Fruit fly (Drosophila melanogaster): ENCODE measurements around the gene CG32374.

CG32374 gene

dm6 chr3L:7521847-7522246 lies 19.1 kb downstream of the CG32374 start (continued):
- TF ChIP-seq Ada2b (GFP tag; IDR thresholded peaks at IDR 0.05) = 0 out of 2 replicates have a peak, but pooled peaks have one; percentile 10
- TF ChIP-seq CG9727 (GFP tag; optimal IDR thresholded peaks at IDR 0.05) = peak; percentile 34
- peak; percentile 52 for TF ChIP-seq dmrt11E (tag; optimal IDR thresholded peaks at IDR 0.05)
- peak; percentile 58; the same call in 1 of the 3 replicates for TF ChIP-seq zfh1 (GFP tag; IDR thresholded peaks at IDR 0.05)
- TF ChIP-seq row (GFP tag; IDR thresholded peaks at IDR 0.05) = peak; percentile 50; the same call in 2 of the 3 replicates
- TF ChIP-seq otp (GFP tag; IDR thresholded peaks at IDR 0.05) = 0 out of 3 replicates have a peak, but pooled peaks have one; percentile 20
- TF ChIP-seq esg (GFP tag; conservative IDR thresholded peaks at IDR 0.05) = 0 out of 2 replicates have a peak, but pooled peaks have one; percentile 21
- TF ChIP-seq CG11504 (tag; optimal IDR thresholded peaks at IDR 0.05) = peak; percentile 57
- TF ChIP-seq Hmx (GFP tag; optimal IDR thresholded peaks at IDR 0.05) = no peak
- peak; percentile 39; the same call in 1 of the 2 replicates for TF ChIP-seq CG10366 (GFP tag; IDR thresholded peaks at IDR 0.05)
- TF ChIP-seq CG6689 (GFP tag; IDR thresholded peaks at IDR 0.05) = peak; percentile 51
- peak; percentile 8 for TF ChIP-seq Asciz (GFP tag; optimal IDR thresholded peaks at IDR 0.05)
- peak in 1 of 2 experiments; percentile 6 for TF ChIP-seq Hr78 (GFP tag; optimal IDR thresholded peaks at IDR 0.05)
- peak; percentile 66 for TF ChIP-seq CG10979 (tag; optimal IDR thresholded peaks at IDR 0.05)
- no peak for TF ChIP-seq hkb (optimal IDR thresholded peaks at IDR 0.05)
- TF ChIP-seq hkb (GFP tag; IDR thresholded peaks at IDR 0.05) = peak; percentile 60; the same call in 1 of the 2 replicates
- TF ChIP-seq CG1602 (GFP tag; optimal IDR thresholded peaks at IDR 0.05) = peak; percentile 32
- no peak for TF ChIP-seq CG17612 (GFP tag; IDR thresholded peaks at IDR 0.05)
- peak; percentile 57 for TF ChIP-seq CG7839 (tag; optimal IDR thresholded peaks at IDR 0.05)
- TF ChIP-seq CG12391 (tag; optimal IDR thresholded peaks at IDR 0.05) = peak; percentile 48
- TF ChIP-seq slbo (GFP tag; IDR thresholded peaks at IDR 0.05) = peak; percentile 51
- TF ChIP-seq sc (optimal IDR thresholded peaks at IDR 0.05) = no peak
- TF ChIP-seq sc (GFP tag; optimal IDR thresholded peaks at IDR 0.05) = peak; percentile 39
- peak; percentile 7 for TF ChIP-seq Chrac-16 (GFP tag; optimal IDR thresholded peaks at IDR 0.05)
- peak; percentile 2 for TF ChIP-seq CG1529 (GFP tag; optimal IDR thresholded peaks at IDR 0.05)
- peak; percentile 67 for TF ChIP-seq phol (tag; optimal IDR thresholded peaks at IDR 0.05)
- TF ChIP-seq vfl (GFP tag; optimal IDR thresholded peaks at IDR 0.05) = no peak
- TF ChIP-seq CG14667 (GFP tag; IDR thresholded peaks at IDR 0.05) = no peak
- peak; percentile 48; the same call in 1 of the 2 replicates for TF ChIP-seq CG32772 (GFP tag; IDR thresholded peaks at IDR 0.05)
- no peak for TF ChIP-seq CG34376 (GFP tag; optimal IDR thresholded peaks at IDR 0.05)
- TF ChIP-seq CG14441 (GFP tag; IDR thresholded peaks at IDR 0.05) = 0 out of 2 replicates have a peak, but pooled peaks have one; percentile 19
- peak; percentile 46 for TF ChIP-seq CG14710 (tag; optimal IDR thresholded peaks at IDR 0.05)
- TF ChIP-seq E2f1 (GFP tag; IDR thresholded peaks at IDR 0.05) = peak; percentile 28; the same call in 1 of the 2 replicates
- peak; percentile 17 for TF ChIP-seq CG6254 (GFP tag; optimal IDR thresholded peaks at IDR 0.05)
- TF ChIP-seq dpn (GFP tag; optimal IDR thresholded peaks at IDR 0.05) = peak in 1 of 2 experiments; percentile 12
- no peak for TF ChIP-seq Dek (tag; optimal IDR thresholded peaks at IDR 0.05)
- TF ChIP-seq sens (GFP tag) = peak; percentile 39
- 0 out of 2 replicates have a peak, but pooled peaks have one; percentile 17 for TF ChIP-seq CG4730 (GFP tag; IDR thresholded peaks at IDR 0.05)
- TF ChIP-seq CG18262 (tag; optimal IDR thresholded peaks at IDR 0.05) = peak; percentile 32
- peak; percentile 13 for TF ChIP-seq CG3281 (GFP tag; optimal IDR thresholded peaks at IDR 0.05)
- peak; percentile 34; the same call in 1 of the 2 replicates for TF ChIP-seq Ptx1 (GFP tag; IDR thresholded peaks at IDR 0.05)
- 0 out of 3 replicates have a peak, but pooled peaks have one; percentile 11 for TF ChIP-seq Optix (GFP tag; IDR thresholded peaks at IDR 0.05)
- TF ChIP-seq az2 (GFP tag; optimal IDR thresholded peaks at IDR 0.05) = peak; percentile 25
- TF ChIP-seq CG14014 (GFP tag; IDR thresholded peaks at IDR 0.05) = peak; percentile 46; the same call in 1 of the 2 replicates
- peak; percentile 56 for TF ChIP-seq CG31441 (GFP tag; IDR thresholded peaks at IDR 0.05)
- TF ChIP-seq CG2199 (GFP tag; IDR thresholded peaks at IDR 0.05) = 0 out of 3 replicates have a peak, but pooled peaks have one; percentile 24
- 0 out of 2 replicates have a peak, but pooled peaks have one; percentile 26 for TF ChIP-seq CG1024 (GFP tag; IDR thresholded peaks at IDR 0.05)
- TF ChIP-seq tgo (GFP tag; IDR thresholded peaks at IDR 0.05) = peak; percentile 31; the same call in 1 of the 3 replicates
- TF ChIP-seq CG2875 (GFP tag; optimal IDR thresholded peaks at IDR 0.05) = peak; percentile 21
- peak in 1 of 2 experiments; percentile 69 for TF ChIP-seq bsh (GFP tag; optimal IDR thresholded peaks at IDR 0.05)

Data from whole organism, embryonic.